Worm (Caenorhabditis elegans) whole organism, mixed stage, embryonic: ENCODE data around the gene psmd-9.

Experiments
- blmp-1 ChIP-seq: fragments of 150-350 bp; optimal IDR thresholded peaks from 2 replicates; lab custom pipeline; 2014; ENCODE audit warnings: missing biosample characterization, missing genetic modification characterization
- ceh-43 ChIP-seq: fragments of 200-800 bp; sonication (Bioruptor generic); optimal IDR thresholded peaks from 2 replicates; lab custom pipeline; 2018; ENCODE audit warnings: mild to moderate bottlenecking, missing genetic modification characterization, moderate library complexity, missing compliant biosample characterization
- ces-1 ChIP-seq: fragments of 150-350 bp; optimal IDR thresholded peaks from 2 replicates; lab custom pipeline; 2014; ENCODE audit warnings: missing biosample characterization, missing genetic modification reagents, missing genetic modification characterization
- elt-1 ChIP-seq: sonication (generic microtip); optimal IDR thresholded peaks from 2 replicates; lab custom pipeline; 2017; ENCODE audit warnings: missing genetic modification characterization, mild to moderate bottlenecking, missing compliant biosample characterization, antibody characterized with exemption, moderate library complexity, borderline replicate concordance; ENCODE audit not compliant: insufficient read depth
- elt-3 ChIP-seq: fragments of 150-350 bp; optimal IDR thresholded peaks from 2 replicates; lab custom pipeline; 2014; ENCODE audit warnings: missing biosample characterization, missing genetic modification characterization
- lin-13 ChIP-seq: fragments of 150-350 bp; optimal IDR thresholded peaks from 2 replicates; lab custom pipeline; 2014; ENCODE audit warnings: missing biosample characterization, missing genetic modification characterization
- lin-32 ChIP-seq: fragments of 200-800 bp; sonication (Bioruptor generic); optimal IDR thresholded peaks from 2 replicates; lab custom pipeline; 2018; ENCODE audit warnings: mild to moderate bottlenecking, missing genetic modification characterization, missing compliant biosample characterization
- mab-5 ChIP-seq: fragments of 150-350 bp; optimal IDR thresholded peaks from 2 replicates; lab custom pipeline; 2014; ENCODE audit warnings: missing biosample characterization, missing genetic modification characterization
- mep-1 ChIP-seq: fragments of 150-350 bp; optimal IDR thresholded peaks from 2 replicates; lab custom pipeline; 2017; ENCODE audit warnings: missing biosample characterization, missing genetic modification reagents, missing genetic modification characterization, inconsistent platforms
- pha-4 ChIP-seq: fragments of 150-350 bp; optimal IDR thresholded peaks from 2 replicates; lab custom pipeline; 2018; ENCODE audit warnings: missing biosample characterization, missing genetic modification reagents, missing genetic modification characterization
- unc-62 ChIP-seq: fragments of 150-350 bp; optimal IDR thresholded peaks from 2 replicates; lab custom pipeline; 2014; ENCODE audit warnings: missing biosample characterization, missing genetic modification reagents, missing genetic modification characterization

- TF ChIP-seq unc-62 (GFP tag; lab: Kevin White, UChicago) (no peak), ces-1 (GFP tag; lab: Kevin White, UChicago) (no peak), blmp-1 (no peak), lin-32 (GFP tag; lab: Kevin White, UChicago) (no peak), mab-5 (no peak), ceh-43 (no peak), elt-3 (tag; lab: Kevin White, UChicago) (no peak), pha-4 (tag; lab: Kevin White, UChicago) (no peak), lin-13 (tag; lab: Kevin White, UChicago) (no peak), elt-1 (tag; lab: Kevin White, UChicago) (no peak), mep-1 (no peak)
Measured at ce11 chrII:6888661-6889579, 13.0 kb upstream of the psmd-9 start.
